Worm (Caenorhabditis elegans) whole organism, late embryonic: ENCODE results near the gene rpac-40.

Source experiments
- C08G9.2 ChIP-seq: sonication (generic microtip); optimal IDR thresholded peaks from 2 replicates; lab custom pipeline; 2016; ENCODE audit warnings: mild to moderate bottlenecking, missing genetic modification characterization, moderate library complexity, missing compliant biosample characterization
- K02D7.2 ChIP-seq: sonication (generic microtip); optimal IDR thresholded peaks from 2 replicates; lab custom pipeline; 2017; ENCODE audit warnings: mild to moderate bottlenecking, missing genetic modification characterization, missing compliant biosample characterization
- K09A11.1 ChIP-seq: sonication (generic microtip); optimal IDR thresholded peaks from 2 replicates; lab custom pipeline; 2017; ENCODE audit warnings: antibody characterized with exemption, mild to moderate bottlenecking, missing genetic modification characterization, missing compliant biosample characterization; ENCODE audit not compliant: insufficient read depth
- T23F11.4 ChIP-seq: fragments of 200-800 bp; sonication (Bioruptor generic); optimal IDR thresholded peaks from 2 replicates; lab custom pipeline; 2018; ENCODE audit warnings: mild to moderate bottlenecking, missing genetic modification characterization, missing compliant biosample characterization
- Y22D7AL.16 ChIP-seq: sonication (generic microtip); optimal IDR thresholded peaks from 2 replicates; lab custom pipeline; 2016; ENCODE audit warnings: missing genetic modification characterization, missing compliant biosample characterization
- ama-1 ChIP-seq: fragments of 150-350 bp; optimal IDR thresholded peaks from 2 replicates; lab custom pipeline; 2014
- ceh-18 ChIP-seq: sonication (generic microtip); optimal IDR thresholded peaks from 2 replicates; lab custom pipeline; 2016; ENCODE audit warnings: missing genetic modification characterization, missing compliant biosample characterization
- ceh-19 ChIP-seq: fragments of 200-800 bp; sonication (Bioruptor generic); optimal IDR thresholded peaks from 2 replicates; lab custom pipeline; 2018; ENCODE audit warnings: mild to moderate bottlenecking, missing genetic modification characterization, missing compliant biosample characterization
- ceh-22 ChIP-seq: sonication (generic microtip); optimal IDR thresholded peaks from 2 replicates; lab custom pipeline; 2017; ENCODE audit warnings: missing biosample characterization, missing genetic modification characterization
- ceh-30 ChIP-seq: fragments of 150-350 bp; optimal IDR thresholded peaks from 2 replicates; lab custom pipeline; 2014; ENCODE audit warnings: missing biosample characterization, missing genetic modification characterization
- ceh-45 ChIP-seq: fragments of 200-800 bp; sonication (Bioruptor generic); IDR thresholded peaks from 2 replicates; pipeline ENCODE4 v1.3.6; 2022; ENCODE audit warnings: missing genetic modification reagents, missing genetic modification characterization, missing compliant biosample characterization
- ceh-48 ChIP-seq: sonication (generic microtip); optimal IDR thresholded peaks from 2 replicates; lab custom pipeline; 2016; ENCODE audit warnings: missing genetic modification characterization, inconsistent platforms, missing compliant biosample characterization
- ceh-9 ChIP-seq: sonication (generic microtip); optimal IDR thresholded peaks from 2 replicates; lab custom pipeline; 2016; ENCODE audit warnings: mild to moderate bottlenecking, missing genetic modification characterization, inconsistent platforms, missing compliant biosample characterization
- elt-2 ChIP-seq: sonication (generic microtip); optimal IDR thresholded peaks from 2 replicates; lab custom pipeline; 2016; ENCODE audit warnings: missing genetic modification reagents, missing genetic modification characterization, missing compliant biosample characterization
- elt-4 ChIP-seq: sonication (generic microtip); optimal IDR thresholded peaks from 2 replicates; lab custom pipeline; 2016; ENCODE audit warnings: missing genetic modification characterization, missing compliant biosample characterization
- fax-1 ChIP-seq: sonication (generic microtip); optimal IDR thresholded peaks from 2 replicates; lab custom pipeline; 2016; ENCODE audit warnings: missing genotype, missing genetic modification characterization, missing compliant biosample characterization
- fkh-10 ChIP-seq: fragments of 150-350 bp; optimal IDR thresholded peaks from 2 replicates; lab custom pipeline; 2014; ENCODE audit warnings: missing biosample characterization, missing genetic modification reagents, missing genetic modification characterization
- fkh-6 ChIP-seq: sonication (generic microtip); optimal IDR thresholded peaks from 2 replicates; lab custom pipeline; 2016; ENCODE audit warnings: missing genetic modification characterization, missing compliant biosample characterization
- hlh-6 ChIP-seq: sonication (generic microtip); optimal IDR thresholded peaks from 2 replicates; lab custom pipeline; 2016; ENCODE audit warnings: missing genotype, missing genetic modification characterization, missing compliant biosample characterization
- hlh-8 ChIP-seq: sonication (generic microtip); optimal IDR thresholded peaks from 2 replicates; lab custom pipeline; 2016; ENCODE audit warnings: missing genotype, missing genetic modification characterization, missing compliant biosample characterization
- lin-11 ChIP-seq: fragments of 200-800 bp; sonication (Bioruptor generic); optimal IDR thresholded peaks from 2 replicates; lab custom pipeline; 2018; ENCODE audit warnings: mild to moderate bottlenecking, missing genetic modification characterization, missing compliant biosample characterization
- madf-2 ChIP-seq: sonication (generic microtip); optimal IDR thresholded peaks from 2 replicates; lab custom pipeline; 2017; ENCODE audit warnings: missing genetic modification characterization, missing compliant biosample characterization
- mec-3 ChIP-seq: sonication (generic microtip); optimal IDR thresholded peaks from 2 replicates; lab custom pipeline; 2016; ENCODE audit warnings: borderline replicate concordance, missing genetic modification characterization, missing compliant biosample characterization
- nhr-11 ChIP-seq: fragments of 150-350 bp; optimal IDR thresholded peaks from 2 replicates; lab custom pipeline; 2014; ENCODE audit warnings: missing biosample characterization, missing genetic modification characterization
- odd-2 ChIP-seq: sonication (generic microtip); optimal IDR thresholded peaks from 2 replicates; lab custom pipeline; 2017; ENCODE audit warnings: antibody characterized with exemption, mild to moderate bottlenecking, missing genetic modification characterization, missing compliant biosample characterization
- pag-3 ChIP-seq: sonication (generic microtip); optimal IDR thresholded peaks from 2 replicates; lab custom pipeline; 2016; ENCODE audit warnings: missing compliant biosample characterization, missing genetic modification characterization, borderline replicate concordance
- pat-9 ChIP-seq: fragments of 200-800 bp; sonication (Bioruptor generic); optimal IDR thresholded peaks from 2 replicates; lab custom pipeline; 2018; ENCODE audit warnings: mild to moderate bottlenecking, missing genetic modification characterization, moderate library complexity, missing compliant biosample characterization
- pha-2 ChIP-seq: sonication (generic microtip); optimal IDR thresholded peaks from 2 replicates; lab custom pipeline; 2017; ENCODE audit warnings: mild to moderate bottlenecking, missing genetic modification characterization, missing compliant biosample characterization
- pha-4 ChIP-seq: fragments of 150-350 bp; optimal IDR thresholded peaks from 2 replicates; lab custom pipeline; 2018; ENCODE audit warnings: missing biosample characterization, missing genetic modification reagents, missing genetic modification characterization
- pqm-1 ChIP-seq: sonication (generic microtip); optimal IDR thresholded peaks from 2 replicates; lab custom pipeline; 2016; ENCODE audit warnings: missing genetic modification characterization, missing compliant biosample characterization
- pros-1 ChIP-seq: fragments of 150-350 bp; optimal IDR thresholded peaks from 2 replicates; lab custom pipeline; 2014; ENCODE audit warnings: missing biosample characterization, missing genetic modification reagents, missing genetic modification characterization
- ref-2 ChIP-seq: sonication (generic microtip); optimal IDR thresholded peaks from 2 replicates; lab custom pipeline; 2016; ENCODE audit warnings: missing genetic modification characterization, missing compliant biosample characterization
- rnt-1 ChIP-seq: sonication (generic microtip); optimal IDR thresholded peaks from 2 replicates; lab custom pipeline; 2016; ENCODE audit warnings: missing genetic modification characterization, missing compliant biosample characterization
- sdc-2 ChIP-seq: sonication (generic microtip); optimal IDR thresholded peaks from 2 replicates; lab custom pipeline; 2016; ENCODE audit warnings: missing genotype, missing genetic modification characterization, missing compliant biosample characterization
- sox-2 ChIP-seq: fragments of 200-800 bp; sonication (Bioruptor generic); IDR thresholded peaks from 2 replicates; pipeline ENCODE4 v1.3.6; 2022; ENCODE audit warnings: missing genetic modification reagents, missing genetic modification characterization, missing compliant biosample characterization
- sox-4 ChIP-seq: sonication (generic microtip); optimal IDR thresholded peaks from 2 replicates; lab custom pipeline; 2017; ENCODE audit warnings: mild to moderate bottlenecking, missing genetic modification characterization, inconsistent platforms, missing compliant biosample characterization
- tbx-2 ChIP-seq: sonication (generic microtip); optimal IDR thresholded peaks from 2 replicates; lab custom pipeline; 2016; ENCODE audit warnings: missing genetic modification characterization, missing compliant biosample characterization
- tbx-7 ChIP-seq: sonication (generic microtip); optimal IDR thresholded peaks from 2 replicates; lab custom pipeline; 2016; ENCODE audit warnings: missing genotype, missing genetic modification characterization, missing compliant biosample characterization
- unc-42 ChIP-seq: sonication (generic microtip); optimal IDR thresholded peaks from 2 replicates; lab custom pipeline; 2016; ENCODE audit warnings: missing genotype, missing genetic modification characterization, missing compliant biosample characterization
- unc-55 ChIP-seq: sonication (generic microtip); optimal IDR thresholded peaks from 2 replicates; lab custom pipeline; 2017; ENCODE audit warnings: missing biosample characterization, missing genetic modification reagents, missing genetic modification characterization

The rpac-40 gene

DNA sequence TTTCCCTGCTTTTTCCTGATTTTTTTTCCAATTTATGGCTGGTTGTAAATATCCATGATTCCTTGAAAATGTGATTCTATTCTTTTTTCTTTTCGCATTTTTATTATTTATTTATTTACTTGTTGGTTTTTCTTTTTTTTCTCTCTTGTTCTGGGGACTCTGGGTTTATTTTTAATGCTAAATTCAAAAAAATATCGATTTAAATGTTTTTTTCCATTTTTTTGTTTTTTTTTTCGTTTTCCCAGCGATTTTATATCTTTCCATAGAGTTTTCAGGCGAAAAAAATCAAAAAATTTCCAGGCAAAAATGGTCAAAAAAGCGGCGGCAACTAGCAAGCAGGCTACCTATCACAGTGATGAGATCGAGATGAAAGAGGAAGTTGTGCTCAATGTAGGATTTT is at the start of gene rpac-40:
Gene rpac-40, plus strand, starts transcription at position 301 of the 400 bp plus-strand sequence.
- TF ChIP-seq tbx-7 (tag; lab: Kevin White, UChicago) = no peak
- no peak for TF ChIP-seq pha-2 (tag; lab: Kevin White, UChicago)
- TF ChIP-seq mec-3 (tag; lab: Kevin White, UChicago) = no peak
- TF ChIP-seq C08G9.2 (tag; lab: Kevin White, UChicago) = no peak
- no peak for TF ChIP-seq sox-4 (tag; lab: Kevin White, UChicago)
- no peak for TF ChIP-seq nhr-11 (tag; lab: Kevin White, UChicago)
- TF ChIP-seq hlh-8 (tag; lab: Kevin White, UChicago) = no peak
- no peak for TF ChIP-seq pha-4 (tag; lab: Kevin White, UChicago)
- TF ChIP-seq, all 69 proteins: peak for 0

DNA sequence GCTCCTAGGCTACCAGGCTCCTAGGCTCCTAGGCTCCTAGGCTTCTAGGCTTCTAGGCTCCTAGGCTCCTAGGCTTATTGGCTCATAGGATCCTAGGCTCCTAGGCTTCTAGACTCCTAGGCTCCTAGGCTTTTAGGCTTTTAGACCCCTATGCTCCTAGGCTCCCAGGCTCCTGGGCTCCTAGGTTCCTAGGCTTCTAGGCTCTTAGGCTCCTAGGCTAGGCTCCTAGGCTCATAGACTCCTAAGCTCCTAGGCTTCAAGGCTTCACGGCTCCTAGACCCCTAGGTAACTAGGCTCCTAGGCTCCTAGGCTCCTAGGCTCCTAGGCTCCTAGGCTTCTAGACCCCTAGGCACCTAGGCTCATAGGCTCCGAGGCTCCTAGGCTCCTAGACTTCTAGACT is 47.9 kb upstream of the rpac-40 start:
- TF ChIP-seq ceh-22 (tag; lab: Kevin White, UChicago) (no peak), fkh-10 (GFP tag; lab: Kevin White, UChicago) (no peak), pag-3 (tag; lab: Kevin White, UChicago) (peak; percentile 0), ceh-9 (tag; lab: Kevin White, UChicago) (no peak), pros-1 (tag; lab: Kevin White, UChicago) (no peak), elt-4 (peak; percentile 66), fax-1 (tag; lab: Kevin White, UChicago) (no peak), ceh-18 (tag; lab: Kevin White, UChicago) (no peak), ama-1 (lab: Kevin White, UChicago) (no peak)

DNA sequence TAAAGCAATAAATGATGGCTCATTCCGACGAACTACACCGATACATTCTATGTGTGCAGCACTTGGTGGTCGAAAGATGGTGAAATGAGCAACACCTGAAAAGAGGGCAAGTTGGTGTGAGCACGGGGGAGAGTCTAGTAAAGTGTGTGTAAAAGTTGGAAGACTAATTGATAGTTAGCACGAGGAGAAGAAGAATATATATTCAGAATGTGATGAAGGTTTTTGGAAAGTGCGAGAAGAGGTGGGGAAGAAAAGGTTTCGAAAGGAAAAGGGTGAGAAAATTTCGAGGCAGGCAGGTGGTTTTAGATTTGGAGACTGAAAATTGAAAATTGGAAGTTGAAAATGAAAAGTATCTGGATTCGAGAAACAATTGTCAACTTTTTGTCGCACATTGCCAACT is 47.1 kb upstream of the rpac-40 start, which contains the start of gene Y45G5AM.6:
Gene Y45G5AM.6, minus strand, starts transcription at position 101 of the 400 bp plus-strand sequence.
- TF ChIP-seq pros-1 (tag; lab: Kevin White, UChicago) = no peak
- TF ChIP-seq pha-2 (tag; lab: Kevin White, UChicago) = no peak
- TF ChIP-seq lin-11 = no peak
- no peak for TF ChIP-seq mec-3 (tag; lab: Kevin White, UChicago)

DNA sequence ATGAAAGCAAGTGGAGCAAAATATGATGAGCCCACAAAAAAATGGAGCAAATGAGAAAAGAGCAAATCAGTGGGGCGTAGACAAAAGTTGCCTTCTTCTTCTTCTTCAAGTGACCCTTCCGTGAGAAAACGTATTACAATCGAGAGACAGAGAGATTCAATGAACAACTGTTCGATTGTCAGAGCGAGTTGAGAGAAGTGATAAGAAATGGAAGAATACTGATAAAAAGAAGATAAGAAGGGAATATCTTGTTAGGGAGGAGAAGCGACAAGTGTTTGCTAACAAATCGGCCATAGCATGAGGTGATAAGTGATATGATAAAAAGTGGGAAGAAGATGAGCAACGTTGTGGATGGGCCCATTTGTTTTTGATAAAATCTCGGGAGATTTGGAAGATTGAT is 42.0 kb upstream of the rpac-40 start:
- TF ChIP-seq ceh-22 (tag; lab: Kevin White, UChicago) (no peak), sdc-2 (tag; lab: Kevin White, UChicago) (no peak), elt-2 (tag; lab: Kevin White, UChicago) (peak; percentile 96), unc-55 (peak; percentile 69), madf-2 (tag; lab: Kevin White, UChicago) (no peak), ceh-18 (tag; lab: Kevin White, UChicago) (peak; percentile 50), rnt-1 (tag; lab: Kevin White, UChicago) (peak; percentile 47), K09A11.1 (tag; lab: Kevin White, UChicago) (no peak), nhr-11 (tag; lab: Kevin White, UChicago) (no peak)

DNA sequence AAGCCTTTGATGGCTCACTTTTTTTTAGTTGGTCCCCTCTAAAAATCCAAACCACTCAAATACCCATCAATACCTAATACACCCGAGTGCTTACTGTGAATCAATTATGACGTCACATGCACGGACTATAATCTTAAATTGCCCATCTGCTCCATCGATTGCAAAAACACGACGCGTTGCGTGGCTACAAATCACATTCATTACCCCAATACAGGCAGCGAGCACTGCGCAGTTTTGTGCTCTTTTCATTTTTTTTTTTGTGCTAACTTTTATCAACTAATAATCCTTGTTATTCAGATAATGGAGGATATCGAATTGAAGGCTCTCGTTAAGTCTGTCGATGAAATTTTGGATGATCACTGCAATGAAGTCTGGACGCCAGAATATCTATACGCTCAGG is 39.2 kb upstream of the rpac-40 start, which contains the start of gene Y45G5AM.5:
Gene Y45G5AM.5, plus strand, starts transcription at position 301 of the 400 bp plus-strand sequence.
- TF ChIP-seq elt-4 (no peak), sox-2 (GFP tag; lab: Robert Waterston, UW) (no peak), lin-11 (no peak), ref-2 (tag; lab: Kevin White, UChicago) (no peak), ceh-19 (GFP tag; lab: Kevin White, UChicago) (no peak), odd-2 (tag; lab: Kevin White, UChicago) (no peak), pqm-1 (tag; lab: Kevin White, UChicago) (no peak), K02D7.2 (tag; lab: Kevin White, UChicago) (no peak)

DNA sequence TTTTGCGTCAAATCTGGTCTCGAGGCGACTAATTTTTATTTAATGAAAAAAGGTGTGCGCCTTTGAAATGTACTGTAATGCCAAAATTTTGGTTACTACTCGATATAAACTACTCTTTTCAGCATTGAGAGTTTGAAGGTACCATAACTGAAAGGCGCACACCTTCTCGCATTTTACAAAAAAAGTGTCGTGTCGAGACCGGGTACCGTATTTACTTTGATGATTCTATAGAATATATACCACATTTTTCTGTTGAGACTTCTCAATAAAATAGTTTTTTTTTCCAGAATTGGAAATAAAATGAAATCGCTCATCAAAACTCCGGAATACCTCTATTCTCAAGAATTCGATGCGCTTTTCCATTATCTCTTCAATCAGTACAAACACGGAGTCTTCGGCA is 36.4 kb upstream of the rpac-40 start, which contains the start of gene Y45G5AM.4:
Gene Y45G5AM.4, plus strand, starts transcription at position 301 of the 400 bp plus-strand sequence.
- no peak for TF ChIP-seq mec-3 (tag; lab: Kevin White, UChicago)
- TF ChIP-seq T23F11.4 = no peak
- no peak for TF ChIP-seq pqm-1 (tag; lab: Kevin White, UChicago)
- no peak for TF ChIP-seq pha-2 (tag; lab: Kevin White, UChicago)
- no peak for TF ChIP-seq hlh-6 (tag; lab: Kevin White, UChicago)
- no peak for TF ChIP-seq ceh-48 (tag; lab: Kevin White, UChicago)
- no peak for TF ChIP-seq unc-42
- no peak for TF ChIP-seq pha-4 (tag; lab: Kevin White, UChicago)
- TF ChIP-seq K02D7.2 (tag; lab: Kevin White, UChicago) = no peak
- no peak for TF ChIP-seq ceh-18 (tag; lab: Kevin White, UChicago)
- TF ChIP-seq nhr-11 (tag; lab: Kevin White, UChicago) = no peak
- no peak for TF ChIP-seq Y22D7AL.16
- TF ChIP-seq sox-2 (GFP tag; lab: Robert Waterston, UW) = no peak
- no peak for TF ChIP-seq ceh-19 (GFP tag; lab: Kevin White, UChicago)
- no peak for TF ChIP-seq fkh-6 (tag; lab: Kevin White, UChicago)
- TF ChIP-seq tbx-2 = no peak
- TF ChIP-seq pat-9 = no peak
- no peak for TF ChIP-seq ceh-45 (GFP tag; lab: Robert Waterston, UW)
- no peak for TF ChIP-seq lin-11
- no peak for TF ChIP-seq ceh-30 (tag; lab: Kevin White, UChicago)
